Worm (Caenorhabditis elegans) whole organism, midembryonic: ENCODE measurements around the gene F23F12.3.

Source experiments
- cog-1 ChIP-seq: sonication (generic microtip); optimal IDR thresholded peaks from 2 replicates; lab custom pipeline; 2016; ENCODE audit warnings: missing genetic modification characterization, missing compliant biosample characterization
- klf-2 ChIP-seq: fragments of 200-800 bp; sonication (Bioruptor generic); conservative IDR thresholded peaks from 2 replicates; pipeline ENCODE4 v1.3.6; 2022; ENCODE audit warnings: missing genetic modification reagents, missing genetic modification characterization, missing compliant biosample characterization
- tab-1 ChIP-seq: fragments of 200-800 bp; sonication (Bioruptor generic); IDR thresholded peaks from 2 replicates; pipeline ENCODE4 v1.3.6; 2022; ENCODE audit warnings: missing genetic modification characterization, missing compliant biosample characterization
- ztf-23 ChIP-seq: fragments of 200-800 bp; sonication (Bioruptor generic); IDR thresholded peaks from 2 replicates; pipeline ENCODE4 v1.3.6; 2022; ENCODE audit warnings: missing genetic modification reagents, missing genetic modification characterization, missing compliant biosample characterization
- ztf-29 ChIP-seq: fragments of 200-800 bp; sonication (Bioruptor generic); IDR thresholded peaks from 2 replicates; pipeline ENCODE4 v1.3.6; 2022; ENCODE audit warnings: missing genetic modification reagents, missing genetic modification characterization, missing compliant biosample characterization

DNA sequence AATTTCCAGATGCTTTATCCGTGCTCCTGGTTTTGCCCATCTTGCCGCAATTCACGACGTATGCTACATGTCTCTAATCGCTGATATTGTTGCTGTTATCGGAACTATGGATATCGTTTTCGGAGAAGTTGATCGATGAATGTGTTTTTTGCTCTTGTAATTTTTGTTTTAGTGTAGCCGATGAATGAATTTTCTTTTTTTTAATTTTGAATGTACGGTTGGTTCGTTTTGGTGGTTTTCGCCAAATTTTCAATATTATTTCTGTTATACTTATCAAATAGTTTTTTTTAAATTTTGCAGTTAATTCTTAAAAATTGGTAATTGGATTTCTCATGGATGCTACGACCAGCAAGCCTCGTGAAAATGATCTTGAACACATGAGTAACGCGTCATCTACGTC lies 33.3 kb upstream of the F23F12.3 start, which contains the start of gene T26A5.2:
- TF ChIP-seq cog-1 (tag; lab: Kevin White, UChicago) (no peak), tab-1 (GFP tag; lab: Robert Waterston, UW) (no peak), ztf-29 (GFP tag; lab: Robert Waterston, UW) (no peak), ztf-23 (no peak), klf-2 (GFP tag; lab: Robert Waterston, UW) (no peak)
